Worm (Caenorhabditis elegans): ENCODE measurements around the gene cdr-6.

Gene cdr-6

ce11 chrV:12413651-12414114, at the start of gene cdr-6:
cdr-6 (minus strand) TSS chrV:12413701.
- TF ChIP-seq pag-3 (tag; optimal IDR thresholded peaks at IDR 0.05; ENCODE audit: borderline replicate concordance) (no peak), C38D4.7 (GFP tag; optimal IDR thresholded peaks at IDR 0.05) (no peak), pat-9 (tag; optimal IDR thresholded peaks at IDR 0.05) (no peak), pha-4 (tag; optimal IDR thresholded peaks at IDR 0.05) (no peak), hlh-8 (tag; optimal IDR thresholded peaks at IDR 0.05) (no peak), ref-2 (tag; optimal IDR thresholded peaks at IDR 0.05) (no peak), pha-2 (tag; optimal IDR thresholded peaks at IDR 0.05) (no peak), odd-2 (tag; optimal IDR thresholded peaks at IDR 0.05) (no peak), K09A11.1 (tag; optimal IDR thresholded peaks at IDR 0.05; ENCODE audit: insufficient read depth) (no peak), ceh-22 (tag; optimal IDR thresholded peaks at IDR 0.05) (no peak), fkh-10 (GFP tag; optimal IDR thresholded peaks at IDR 0.05) (no peak), unc-42 (tag; optimal IDR thresholded peaks at IDR 0.05) (no peak), ceh-45 (GFP tag; IDR thresholded peaks at IDR 0.05) (no peak), elt-2 (tag; optimal IDR thresholded peaks at IDR 0.05) (no peak), ceh-9 (tag; optimal IDR thresholded peaks at IDR 0.05) (no peak), ceh-30 (tag; optimal IDR thresholded peaks at IDR 0.05) (no peak), F13H6.1 (tag; optimal IDR thresholded peaks at IDR 0.05) (no peak)

- TF ChIP-seq K09A11.1 (tag; optimal IDR thresholded peaks at IDR 0.05; ENCODE audit: insufficient read depth) (no peak), ceh-45 (GFP tag; IDR thresholded peaks at IDR 0.05) (no peak), hlh-13 (GFP tag; optimal IDR thresholded peaks at IDR 0.05) (no peak), zip-5 (tag; optimal IDR thresholded peaks at IDR 0.05) (no peak), sdc-2 (tag; optimal IDR thresholded peaks at IDR 0.05) (no peak), pax-1 (tag; optimal IDR thresholded peaks at IDR 0.05) (no peak), ceh-14 (tag; optimal IDR thresholded peaks at IDR 0.05) (no peak), ceh-18 (tag; optimal IDR thresholded peaks at IDR 0.05) (no peak), T23F11.4 (GFP tag; optimal IDR thresholded peaks at IDR 0.05) (no peak)
These were observed 49.4 kb upstream of the cdr-6 start, which contains the start of gene egl-10 for ce11 chrV:12462908-12463307. egl-10 (minus strand) TSS chrV:12463008.

- TF ChIP-seq dmd-4 (tag; optimal IDR thresholded peaks at IDR 0.05; ENCODE audit: borderline replicate concordance), result no peak
- no peak for TF ChIP-seq ceh-24 (tag; optimal IDR thresholded peaks at IDR 0.05)
- no peak for TF ChIP-seq pros-1 (tag; optimal IDR thresholded peaks at IDR 0.05)
- no peak for TF ChIP-seq ceh-19 (GFP tag; optimal IDR thresholded peaks at IDR 0.05)
- TF ChIP-seq fax-1 (tag; optimal IDR thresholded peaks at IDR 0.05), result no peak
- no peak for TF ChIP-seq hlh-8 (tag; optimal IDR thresholded peaks at IDR 0.05)
- no peak for TF ChIP-seq sdc-2 (tag; optimal IDR thresholded peaks at IDR 0.05)
- TF ChIP-seq hlh-13 (GFP tag; optimal IDR thresholded peaks at IDR 0.05), result no peak
- no peak for TF ChIP-seq ceh-14 (tag; optimal IDR thresholded peaks at IDR 0.05)
- TF ChIP-seq ceh-2 (tag; optimal IDR thresholded peaks at IDR 0.05), result no peak
- TF ChIP-seq ets-4 (tag; optimal IDR thresholded peaks at IDR 0.05), result no peak
- TF ChIP-seq F13H6.1 (tag; optimal IDR thresholded peaks at IDR 0.05), result no peak
- TF ChIP-seq dve-1 (tag; optimal IDR thresholded peaks at IDR 0.05), result no peak
- no peak for TF ChIP-seq pha-2 (tag; optimal IDR thresholded peaks at IDR 0.05)
- TF ChIP-seq K09A11.1 (tag; optimal IDR thresholded peaks at IDR 0.05; ENCODE audit: insufficient read depth), result no peak
These were observed 47.1 kb upstream of the cdr-6 start for ce11 chrV:12460583-12460982.

- TF ChIP-seq zip-5 (tag; optimal IDR thresholded peaks at IDR 0.05) (no peak), fax-1 (tag; optimal IDR thresholded peaks at IDR 0.05) (no peak), F13H6.1 (tag; optimal IDR thresholded peaks at IDR 0.05) (no peak), C38D4.7 (GFP tag; optimal IDR thresholded peaks at IDR 0.05) (no peak), ceh-34 (tag; optimal IDR thresholded peaks at IDR 0.05) (no peak), K09A11.1 (tag; optimal IDR thresholded peaks at IDR 0.05; ENCODE audit: insufficient read depth) (no peak), lim-6 (tag; optimal IDR thresholded peaks at IDR 0.05) (no peak), unc-42 (tag; optimal IDR thresholded peaks at IDR 0.05) (no peak), dve-1 (tag; optimal IDR thresholded peaks at IDR 0.05) (no peak), pha-2 (tag; optimal IDR thresholded peaks at IDR 0.05) (no peak), C08G9.2 (tag; optimal IDR thresholded peaks at IDR 0.05) (no peak)
These were observed 42.2 kb upstream of the cdr-6 start for ce11 chrV:12455695-12456094.
